Worm (Caenorhabditis elegans) whole organism, midembryonic: ENCODE measurements around the gene mon-2.

Experiments
- flt-1 ChIP-seq: fragments of 200-800 bp; sonication (Bioruptor generic); IDR thresholded peaks from 2 replicates; pipeline ENCODE4 v1.3.6; 2022; ENCODE audit warnings: missing genetic modification characterization, missing compliant biosample characterization
- med-1 ChIP-seq: sonication (generic microtip); optimal IDR thresholded peaks from 2 replicates; lab custom pipeline; 2017; ENCODE audit warnings: missing genetic modification characterization, mild to moderate bottlenecking, missing compliant biosample characterization, antibody characterized with exemption, missing genetic modification reagents; ENCODE audit not compliant: insufficient read depth
- tab-1 ChIP-seq: fragments of 200-800 bp; sonication (Bioruptor generic); IDR thresholded peaks from 2 replicates; pipeline ENCODE4 v1.3.6; 2022; ENCODE audit warnings: missing genetic modification characterization, missing compliant biosample characterization
- ztf-23 ChIP-seq: fragments of 200-800 bp; sonication (Bioruptor generic); IDR thresholded peaks from 2 replicates; pipeline ENCODE4 v1.3.6; 2022; ENCODE audit warnings: missing genetic modification reagents, missing genetic modification characterization, missing compliant biosample characterization
- ztf-29 ChIP-seq: fragments of 200-800 bp; sonication (Bioruptor generic); IDR thresholded peaks from 2 replicates; pipeline ENCODE4 v1.3.6; 2022; ENCODE audit warnings: missing genetic modification reagents, missing genetic modification characterization, missing compliant biosample characterization

DNA sequence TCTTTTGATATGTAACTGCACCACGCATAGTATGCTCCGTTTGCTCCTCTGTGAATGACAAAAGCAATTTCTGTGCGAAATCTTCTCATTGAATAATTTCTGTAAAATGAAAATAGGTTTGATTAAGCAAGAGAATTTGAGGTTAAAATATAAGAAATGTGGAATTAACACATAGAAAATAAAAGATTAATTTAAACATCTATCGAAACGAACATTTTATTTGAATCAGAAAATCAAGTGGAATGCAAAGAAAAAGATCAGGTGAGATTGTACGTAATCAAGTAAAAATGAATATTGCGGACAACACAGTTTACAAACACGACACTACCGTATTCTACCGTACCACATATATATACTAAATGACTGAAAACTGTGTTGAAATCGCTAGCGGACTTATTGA, 44.4 kb downstream of the mon-2 start, which contains the start of gene B0001.8:
- TF ChIP-seq flt-1 (GFP tag; lab: Robert Waterston, UW) (no peak), med-1 (GFP tag; lab: Kevin White, UChicago) (no peak), tab-1 (no peak), ztf-29 (GFP tag; lab: Robert Waterston, UW) (no peak), ztf-23 (GFP tag; lab: Robert Waterston, UW) (no peak)
